Worm (Caenorhabditis elegans) whole organism, midembryonic: ENCODE measurements around the gene nmad-1.

Experiments used
- T22C8.4 ChIP-seq: fragments of 200-800 bp; sonication (Bioruptor generic); IDR thresholded peaks from 2 replicates; pipeline ENCODE4 v1.3.6; 2022; ENCODE audit warnings: missing genetic modification characterization, missing compliant biosample characterization
- cog-1 ChIP-seq: sonication (generic microtip); optimal IDR thresholded peaks from 2 replicates; lab custom pipeline; 2016; ENCODE audit warnings: missing genetic modification characterization, missing compliant biosample characterization
- flt-1 ChIP-seq: fragments of 200-800 bp; sonication (Bioruptor generic); IDR thresholded peaks from 2 replicates; pipeline ENCODE4 v1.3.6; 2022; ENCODE audit warnings: missing genetic modification characterization, missing compliant biosample characterization
- klf-2 ChIP-seq: fragments of 200-800 bp; sonication (Bioruptor generic); conservative IDR thresholded peaks from 2 replicates; pipeline ENCODE4 v1.3.6; 2022; ENCODE audit warnings: missing genetic modification reagents, missing genetic modification characterization, missing compliant biosample characterization
- med-1 ChIP-seq: sonication (generic microtip); optimal IDR thresholded peaks from 2 replicates; lab custom pipeline; 2017; ENCODE audit warnings: missing genetic modification characterization, mild to moderate bottlenecking, missing compliant biosample characterization, antibody characterized with exemption, missing genetic modification reagents; ENCODE audit not compliant: insufficient read depth
- ref-1 ChIP-seq: fragments of 200-800 bp; sonication (Bioruptor generic); conservative IDR thresholded peaks from 2 replicates; pipeline ENCODE4 v1.3.6; 2022; ENCODE audit warnings: missing genetic modification reagents, missing genetic modification characterization, missing compliant biosample characterization
- tab-1 ChIP-seq: fragments of 200-800 bp; sonication (Bioruptor generic); IDR thresholded peaks from 2 replicates; pipeline ENCODE4 v1.3.6; 2022; ENCODE audit warnings: missing genetic modification characterization, missing compliant biosample characterization
- ztf-23 ChIP-seq: fragments of 200-800 bp; sonication (Bioruptor generic); IDR thresholded peaks from 2 replicates; pipeline ENCODE4 v1.3.6; 2022; ENCODE audit warnings: missing genetic modification reagents, missing genetic modification characterization, missing compliant biosample characterization
- ztf-29 ChIP-seq: fragments of 200-800 bp; sonication (Bioruptor generic); IDR thresholded peaks from 2 replicates; pipeline ENCODE4 v1.3.6; 2022; ENCODE audit warnings: missing genetic modification reagents, missing genetic modification characterization, missing compliant biosample characterization

Gene nmad-1

DNA sequence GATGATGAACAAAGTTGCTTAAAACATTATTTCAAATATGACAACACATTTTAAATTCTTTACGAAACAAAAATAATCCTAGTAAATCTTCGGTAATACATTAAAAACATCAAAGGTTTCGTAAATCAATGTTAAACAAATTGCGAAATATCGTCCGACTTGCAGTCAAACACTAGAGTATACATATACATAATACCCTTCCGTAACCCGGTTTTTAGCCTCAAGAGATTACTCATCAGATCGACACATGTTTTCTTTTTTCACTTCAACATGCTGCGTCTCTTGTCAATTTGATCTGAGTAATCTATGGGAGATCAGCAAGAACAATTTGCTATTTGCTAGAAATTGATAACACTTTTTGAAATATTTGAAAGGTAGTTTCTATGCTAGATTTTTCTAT is 8.4 kb downstream of the nmad-1 start:
- TF ChIP-seq klf-2 (GFP tag; lab: Robert Waterston, UW), result no peak
- no peak for TF ChIP-seq ztf-29 (GFP tag; lab: Robert Waterston, UW)
- TF ChIP-seq T22C8.4 (GFP tag; lab: Robert Waterston, UW), result no peak
- no peak for TF ChIP-seq flt-1 (GFP tag; lab: Robert Waterston, UW)
- TF ChIP-seq ztf-23, result no peak
- TF ChIP-seq med-1 (GFP tag; lab: Kevin White, UChicago), result no peak
- no peak for TF ChIP-seq ref-1 (GFP tag; lab: Robert Waterston, UW)

ce11 chrIII:5543727-5544345 is 10.9 kb downstream of the nmad-1 start, which contains the start of gene D1044.1:
Gene D1044.1, plus strand, starts transcription at chrIII:5544295.
- TF ChIP-seq T22C8.4 (GFP tag; lab: Robert Waterston, UW) (no peak), klf-2 (GFP tag; lab: Robert Waterston, UW) (no peak), ztf-29 (GFP tag; lab: Robert Waterston, UW) (no peak), med-1 (GFP tag; lab: Kevin White, UChicago) (no peak)

DNA sequence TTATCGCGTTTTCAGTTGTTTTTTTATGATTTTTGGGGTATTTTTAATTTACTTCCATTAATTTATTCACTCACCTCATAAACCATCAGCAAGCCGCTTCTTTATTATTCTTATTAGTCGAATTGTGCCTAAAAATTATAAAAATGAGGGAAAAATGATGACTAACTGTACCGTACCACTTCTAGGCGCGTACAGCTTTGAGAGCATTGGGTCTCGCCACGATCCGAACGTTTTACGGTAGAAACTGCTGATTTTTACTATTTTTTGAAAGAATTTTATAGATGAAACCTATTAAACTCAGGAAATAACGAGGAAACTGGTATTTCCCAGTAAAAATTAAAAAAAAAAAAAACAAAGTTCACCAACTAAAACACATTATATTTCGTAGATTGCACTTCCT is 11.7 kb downstream of the nmad-1 start, which contains the start of gene D1044.6:
Gene D1044.6, minus strand, starts transcription at position 128 of the 400 bp plus-strand sequence.
- TF ChIP-seq T22C8.4 (GFP tag; lab: Robert Waterston, UW), result no peak
- no peak for TF ChIP-seq klf-2 (GFP tag; lab: Robert Waterston, UW)
- TF ChIP-seq cog-1 (tag; lab: Kevin White, UChicago), result no peak
- TF ChIP-seq tab-1, result no peak
- no peak for TF ChIP-seq ref-1 (GFP tag; lab: Robert Waterston, UW)
- TF ChIP-seq ztf-29 (GFP tag; lab: Robert Waterston, UW), result no peak

- TF ChIP-seq tab-1 (no peak), ztf-29 (GFP tag; lab: Robert Waterston, UW) (no peak), T22C8.4 (GFP tag; lab: Robert Waterston, UW) (no peak), ztf-23 (no peak), klf-2 (GFP tag; lab: Robert Waterston, UW) (no peak), flt-1 (GFP tag; lab: Robert Waterston, UW) (no peak), ref-1 (GFP tag; lab: Robert Waterston, UW) (no peak), cog-1 (tag; lab: Kevin White, UChicago) (no peak), med-1 (GFP tag; lab: Kevin White, UChicago) (no peak)
Measured at ce11 chrIII:5541777-5542176, 13.0 kb downstream of the nmad-1 start.

DNA sequence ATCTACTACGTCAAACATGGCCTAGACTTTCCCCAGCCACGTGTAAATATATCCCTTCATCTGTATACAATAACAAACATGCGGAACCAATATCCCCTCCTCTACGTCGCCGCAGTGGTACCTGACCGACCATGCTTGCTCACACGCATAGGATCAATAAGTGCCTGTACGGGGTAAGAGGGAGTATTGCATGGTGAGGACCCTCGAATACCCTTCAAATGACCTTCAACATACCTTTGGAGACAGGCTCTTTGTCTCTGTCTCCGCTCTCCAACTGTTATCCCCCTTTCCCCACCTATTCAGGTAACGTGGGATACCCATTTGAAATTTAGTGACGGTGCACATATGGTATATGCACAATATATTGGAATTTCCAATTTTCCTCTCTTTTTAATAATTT is 28.8 kb downstream of the nmad-1 start, which contains the start of gene dex-1:
Gene dex-1, plus strand, starts transcription at position 132 of the 400 bp plus-strand sequence.
- TF ChIP-seq med-1 (GFP tag; lab: Kevin White, UChicago) (no peak), cog-1 (tag; lab: Kevin White, UChicago) (no peak), ztf-23 (no peak), ztf-29 (GFP tag; lab: Robert Waterston, UW) (no peak), flt-1 (GFP tag; lab: Robert Waterston, UW) (no peak), tab-1 (no peak), T22C8.4 (GFP tag; lab: Robert Waterston, UW) (no peak), ref-1 (GFP tag; lab: Robert Waterston, UW) (no peak)

- no peak for TF ChIP-seq ztf-23
- TF ChIP-seq cog-1 (tag; lab: Kevin White, UChicago), result no peak
- TF ChIP-seq tab-1, result no peak
- no peak for TF ChIP-seq flt-1 (GFP tag; lab: Robert Waterston, UW)
- TF ChIP-seq klf-2 (GFP tag; lab: Robert Waterston, UW), result no peak
Measured at ce11 chrIII:5521930-5522329, 32.8 kb downstream of the nmad-1 start, which contains the start of gene D1044.4. Gene D1044.4, minus strand, starts transcription at chrIII:5522030.

DNA sequence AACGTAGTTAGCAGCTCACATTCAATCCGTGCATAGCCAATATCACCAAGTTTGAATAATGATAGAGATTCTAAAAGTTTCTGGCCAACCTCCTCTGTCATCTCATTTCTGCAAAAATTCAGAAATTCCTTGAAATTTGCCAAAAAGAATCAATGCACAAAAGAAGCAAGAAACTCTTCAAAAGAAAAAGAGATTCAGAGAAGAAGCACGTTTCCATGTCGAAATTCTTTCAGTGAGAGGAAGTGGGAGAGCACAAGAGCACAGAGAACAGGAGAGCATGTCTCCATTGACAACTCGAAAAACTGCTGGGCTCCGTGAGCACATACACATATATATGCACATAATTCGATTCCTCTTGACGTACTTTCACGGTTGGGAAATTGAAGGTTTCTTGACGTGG is 37.3 kb downstream of the nmad-1 start, which contains the start of gene nekl-4:
Gene nekl-4, minus strand, starts transcription at position 101 of the 400 bp plus-strand sequence.
- TF ChIP-seq T22C8.4 (GFP tag; lab: Robert Waterston, UW), result no peak
- TF ChIP-seq tab-1, result no peak
- no peak for TF ChIP-seq ref-1 (GFP tag; lab: Robert Waterston, UW)
- no peak for TF ChIP-seq ztf-29 (GFP tag; lab: Robert Waterston, UW)
- no peak for TF ChIP-seq med-1 (GFP tag; lab: Kevin White, UChicago)
- TF ChIP-seq klf-2 (GFP tag; lab: Robert Waterston, UW), result no peak
- no peak for TF ChIP-seq cog-1 (tag; lab: Kevin White, UChicago)
- TF ChIP-seq flt-1 (GFP tag; lab: Robert Waterston, UW), result no peak
- no peak for TF ChIP-seq ztf-23

DNA sequence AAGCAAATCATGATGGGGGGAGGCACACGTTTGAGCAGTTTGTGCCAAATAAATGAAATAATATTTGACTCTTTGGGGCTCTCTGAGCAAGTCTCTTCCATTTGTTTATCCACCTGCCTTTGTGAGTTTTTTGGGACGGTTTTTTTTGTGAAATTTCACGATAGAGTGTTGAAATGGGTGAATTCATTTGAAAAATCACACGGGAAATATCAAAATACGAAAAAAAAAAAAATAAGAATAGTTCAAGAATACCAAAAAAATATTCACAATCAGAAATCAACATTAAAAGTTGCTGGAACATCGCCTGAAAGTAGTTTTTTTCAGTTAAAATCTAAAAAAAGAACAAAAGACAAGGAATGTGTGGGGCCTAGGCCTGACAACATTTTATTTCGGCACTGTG is 42.2 kb downstream of the nmad-1 start, which contains the start of gene pqn-25:
Gene pqn-25, minus strand, starts transcription at position 101 of the 400 bp plus-strand sequence.
- no peak for TF ChIP-seq tab-1
- TF ChIP-seq cog-1 (tag; lab: Kevin White, UChicago), result no peak
- no peak for TF ChIP-seq klf-2 (GFP tag; lab: Robert Waterston, UW)
- no peak for TF ChIP-seq ztf-29 (GFP tag; lab: Robert Waterston, UW)
- TF ChIP-seq ztf-23, result no peak
- TF ChIP-seq ref-1 (GFP tag; lab: Robert Waterston, UW), result no peak
- TF ChIP-seq flt-1 (GFP tag; lab: Robert Waterston, UW), result no peak

DNA sequence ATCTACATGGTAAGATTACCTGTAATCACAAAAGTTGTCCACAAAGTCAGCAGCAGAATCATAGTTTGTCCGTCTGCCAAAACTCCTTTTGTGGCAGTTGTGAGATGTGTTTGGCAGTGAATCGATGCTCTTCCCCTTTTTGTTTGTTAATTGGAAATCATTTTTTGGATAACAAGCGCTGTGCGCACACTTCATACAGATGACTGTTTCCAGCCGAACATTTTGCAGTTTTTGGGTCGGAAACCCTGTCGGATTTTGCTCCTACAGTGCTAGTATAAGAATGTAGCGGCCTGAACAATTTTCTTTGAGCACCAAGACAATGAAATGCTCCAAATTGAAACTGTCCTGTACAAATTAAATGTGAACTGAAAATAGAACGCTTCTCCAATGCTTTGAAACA is 46.1 kb downstream of the nmad-1 start, which contains the start of gene D1044.7:
Gene D1044.7, minus strand, starts transcription at position 101 of the 400 bp plus-strand sequence.
- TF ChIP-seq flt-1 (GFP tag; lab: Robert Waterston, UW) (no peak), cog-1 (tag; lab: Kevin White, UChicago) (no peak), med-1 (GFP tag; lab: Kevin White, UChicago) (no peak), tab-1 (no peak)

- TF ChIP-seq med-1 (GFP tag; lab: Kevin White, UChicago), result no peak
- TF ChIP-seq tab-1, result no peak
- TF ChIP-seq ztf-23, result no peak
- TF ChIP-seq ztf-29 (GFP tag; lab: Robert Waterston, UW), result no peak
- no peak for TF ChIP-seq klf-2 (GFP tag; lab: Robert Waterston, UW)
Measured at ce11 chrIII:5506936-5507335, 47.8 kb downstream of the nmad-1 start.
